Comparison of ENCODE assay signal across 2 fruit fly cellular contexts in genomic region chr3L:15604979-15605378, dm6.
TF ChIP-seq lines count a peak whose summit lies in the region.

No protein-coding gene starts in this region.

- no peak for TF ChIP-seq CTCF in whole organism, embryonic (GFP tag; optimal IDR thresholded peaks at IDR 0.05; lab: Kevin White, UChicago)

TF ChIP-seq in whole organism, embryonic, 481 proteins besides CTCF, POLR2A, EP300 and RAD21:
- TF ChIP-seq PHDP (tag; optimal IDR thresholded peaks at IDR 0.05; lab: Kevin White, UChicago) (no peak), CG4707 (GFP tag; optimal IDR thresholded peaks at IDR 0.05; lab: Kevin White, UChicago) (no peak), NC2β (GFP tag; optimal IDR thresholded peaks at IDR 0.05; lab: Kevin White, UChicago) (no peak), Med (GFP tag; lab: Kevin White, UChicago) (peak; percentile 51)

TF ChIP-seq in whole organism, wandering third instar larva, 38 proteins besides CTCF, POLR2A, EP300 and RAD21:
- peak; percentile 94 for TF ChIP-seq Dfd (GFP tag; optimal IDR thresholded peaks at IDR 0.05; lab: Kevin White, UChicago)
- TF ChIP-seq Hnf4 (GFP tag; optimal IDR thresholded peaks at IDR 0.05; lab: Kevin White, UChicago) = no peak
TF ChIP-seq in whole organism, wandering third instar larva: peak in this region for 1.

Comparison
In these comparisons a context has a peak if more than half of its experiments do, and no peak if none do; other contexts are left out.
1. Of the 10 proteins assayed by ChIP-seq in both whole organism, embryonic and whole organism, wandering third instar larva: peak only in whole organism, embryonic: none; only in whole organism, wandering third instar larva: Dfd; in both: none; in neither: 9.